Fruit fly (Drosophila melanogaster) whole organism, embryonic: ENCODE measurements around the gene CG34008.

Experiments
- Atf3 ChIP-seq: fragments of 200-800 bp; sonication (Bioruptor generic); optimal IDR thresholded peaks from 3 replicates; lab custom pipeline; 2016; ENCODE audit warnings: missing biosample characterization, missing genetic modification characterization
- Bgb ChIP-seq: fragments of 200-800 bp; sonication (Bioruptor generic); IDR thresholded peaks from 2 replicates; pipeline ENCODE4 v1.3.6; 2022; ENCODE audit warnings: missing biosample characterization, missing genetic modification characterization; ENCODE audit not compliant: partially characterized antibody
- CG10366 ChIP-seq: fragments of 200-800 bp; sonication (Bioruptor generic); IDR thresholded peaks from 2 replicates; pipeline ENCODE4 v1.3.6; 2022; ENCODE audit warnings: missing biosample characterization, missing genetic modification characterization
- CG10543 ChIP-seq: fragments of 200-800 bp; sonication (Bioruptor generic); optimal IDR thresholded peaks from 3 replicates; lab custom pipeline; 2017; ENCODE audit warnings: missing biosample characterization, mild to moderate bottlenecking, missing genetic modification characterization, moderate library complexity
- CG11093 ChIP-seq: fragments of 200-800 bp; sonication (Bioruptor generic); IDR thresholded peaks from 3 replicates; pipeline ENCODE4 v1.3.6; 2022; ENCODE audit warnings: missing biosample characterization, missing genetic modification characterization
- CG11504 ChIP-seq: fragments of 200-800 bp; sonication (Bioruptor generic); optimal IDR thresholded peaks from 3 replicates; lab custom pipeline; 2019; ENCODE audit warnings: missing biosample characterization, mild to moderate bottlenecking, missing genetic modification characterization, moderate library complexity
- CG12769 ChIP-seq: fragments of 200-800 bp; sonication (Bioruptor generic); optimal IDR thresholded peaks from 2 replicates; lab custom pipeline; 2019; ENCODE audit warnings: missing biosample characterization, mild to moderate bottlenecking, missing genetic modification characterization, moderate library complexity
- CG14710 ChIP-seq: fragments of 200-800 bp; sonication (Bioruptor generic); optimal IDR thresholded peaks from 3 replicates; lab custom pipeline; 2019; ENCODE audit warnings: missing biosample characterization, mild to moderate bottlenecking, missing genetic modification characterization, moderate library complexity
- CG14965 ChIP-seq: fragments of 200-800 bp; sonication (Bioruptor generic); optimal IDR thresholded peaks from 2 replicates; lab custom pipeline; 2016; ENCODE audit warnings: missing biosample characterization, missing genetic modification characterization, borderline replicate concordance
- CG1603 ChIP-seq: fragments of 200-800 bp; sonication (Bioruptor generic); optimal IDR thresholded peaks from 2 replicates; lab custom pipeline; 2019; ENCODE audit warnings: missing biosample characterization, mild to moderate bottlenecking, missing genetic modification characterization, moderate library complexity
- CG17186 ChIP-seq: fragments of 200-800 bp; sonication (Bioruptor generic); optimal IDR thresholded peaks from 3 replicates; lab custom pipeline; 2017; ENCODE audit warnings: missing biosample characterization, missing genetic modification reagents, missing genetic modification characterization
- CG17568 ChIP-seq: fragments of 200-800 bp; sonication (Bioruptor generic); optimal IDR thresholded peaks from 2 replicates; lab custom pipeline; 2018; ENCODE audit warnings: missing biosample characterization, mild to moderate bottlenecking, missing genetic modification characterization, moderate library complexity
- CG18262 ChIP-seq: fragments of 200-800 bp; optimal IDR thresholded peaks from 3 replicates; lab custom pipeline; 2019; ENCODE audit warnings: missing biosample characterization, mild to moderate bottlenecking, missing genetic modification characterization, moderate library complexity
- CG2202 ChIP-seq: fragments of 200-800 bp; sonication (Bioruptor generic); optimal IDR thresholded peaks from 2 replicates; lab custom pipeline; 2018; ENCODE audit warnings: missing biosample characterization, mild to moderate bottlenecking, missing genetic modification characterization
- CG30431 ChIP-seq: fragments of 200-800 bp; sonication (Bioruptor generic); optimal IDR thresholded peaks from 2 replicates; lab custom pipeline; 2017; ENCODE audit warnings: missing biosample characterization, missing genetic modification characterization
- CG34224 ChIP-seq: fragments of 200-800 bp; sonication (Bioruptor generic); IDR thresholded peaks from 3 replicates; pipeline ENCODE4 v1.3.6; 2022; ENCODE audit warnings: missing biosample characterization, missing genetic modification characterization; ENCODE audit not compliant: partially characterized antibody
- CG4707 ChIP-seq: fragments of 200-800 bp; sonication (Bioruptor generic); optimal IDR thresholded peaks from 2 replicates; lab custom pipeline; 2018; ENCODE audit warnings: missing biosample characterization, mild to moderate bottlenecking, missing genetic modification characterization, moderate library complexity
- CG9797 ChIP-seq: fragments of 200-800 bp; sonication (Bioruptor generic); optimal IDR thresholded peaks from 3 replicates; lab custom pipeline; 2018; ENCODE audit warnings: missing biosample characterization, mild to moderate bottlenecking, missing genetic modification characterization
- CoRest ChIP-seq: fragments of 200-800 bp; sonication (Bioruptor generic); optimal IDR thresholded peaks from 3 replicates; lab custom pipeline; 2018; ENCODE audit warnings: missing biosample characterization, mild to moderate bottlenecking, missing genetic modification characterization, moderate library complexity
- D19A ChIP-seq: fragments of 200-800 bp; optimal IDR thresholded peaks from 3 replicates; lab custom pipeline; 2019; ENCODE audit warnings: missing biosample characterization, mild to moderate bottlenecking, missing genetic modification characterization, moderate library complexity
- Deaf1 ChIP-seq: fragments of 200-800 bp; optimal IDR thresholded peaks from 3 replicates; lab custom pipeline; 2019; ENCODE audit warnings: missing biosample characterization, mild to moderate bottlenecking, missing genetic modification characterization, moderate library complexity
- Drgx ChIP-seq: fragments of 200-800 bp; sonication (Bioruptor generic); IDR thresholded peaks from 2 replicates; pipeline ENCODE4 v1.3.6; 2022; ENCODE audit warnings: missing biosample characterization, missing genetic modification characterization
- HmgD ChIP-seq: fragments of 200-800 bp; sonication (Bioruptor generic); optimal IDR thresholded peaks from 3 replicates; lab custom pipeline; 2016; ENCODE audit warnings: missing biosample characterization, missing genetic modification characterization
- Nf-YA ChIP-seq: fragments of 200-800 bp; sonication (Bioruptor generic); IDR thresholded peaks from 2 replicates; pipeline ENCODE4 v1.3.6; 2022; ENCODE audit warnings: missing biosample characterization, missing genetic modification characterization
- Ravus ChIP-seq: fragments of 200-800 bp; sonication (Bioruptor generic); IDR thresholded peaks from 2 replicates; pipeline ENCODE4 v1.3.6; 2022; ENCODE audit warnings: missing biosample characterization, missing genetic modification characterization
- Vsx1 ChIP-seq: fragments of 200-800 bp; sonication (Bioruptor generic); optimal IDR thresholded peaks from 2 replicates; lab custom pipeline; 2017; ENCODE audit warnings: missing biosample characterization, mild to moderate bottlenecking, missing genetic modification characterization, missing genetic modification reagents
- ac ChIP-seq: fragments of 200-800 bp; sonication (Bioruptor generic); optimal IDR thresholded peaks from 3 replicates; lab custom pipeline; 2017; ENCODE audit warnings: missing biosample characterization, mild to moderate bottlenecking, missing genetic modification characterization
- cad ChIP-seq: fragments of >200 bp; optimal IDR thresholded peaks from 2 replicates; lab custom pipeline; 2017; ENCODE audit warnings: missing biosample characterization, missing genetic modification characterization
- cg ChIP-seq: fragments of 200-800 bp; sonication (Bioruptor generic); optimal IDR thresholded peaks from 3 replicates; lab custom pipeline; 2019; ENCODE audit warnings: missing biosample characterization, mild to moderate bottlenecking, missing genetic modification characterization, moderate library complexity
- corto ChIP-seq: fragments of 200-800 bp; sonication (Bioruptor generic); optimal IDR thresholded peaks from 2 replicates; lab custom pipeline; 2016; ENCODE audit warnings: missing biosample characterization, mild to moderate bottlenecking, missing genetic modification characterization, moderate library complexity
- fd64A ChIP-seq: fragments of 200-800 bp; sonication (Bioruptor generic); optimal IDR thresholded peaks from 3 replicates; lab custom pipeline; 2018; ENCODE audit warnings: missing biosample characterization, mild to moderate bottlenecking, missing genetic modification characterization
- grau ChIP-seq: fragments of 200-800 bp; optimal IDR thresholded peaks from 3 replicates; lab custom pipeline; 2019; ENCODE audit warnings: missing biosample characterization, mild to moderate bottlenecking, missing genetic modification characterization, moderate library complexity
- hbn ChIP-seq: fragments of 200-800 bp; sonication (Bioruptor generic); IDR thresholded peaks from 2 replicates; pipeline ENCODE4 v1.3.6; 2022; ENCODE audit warnings: missing biosample characterization, missing genetic modification characterization; ENCODE audit not compliant: partially characterized antibody
- lola ChIP-seq, 3 experiments: fragments of >200 bp in 2 of 3; fragments of 200-800 bp in 1 of 3; sonication (Bioruptor generic) in 1 of 3; optimal IDR thresholded peaks; 2 replicates each; lab custom pipeline; 2017 to 2019; ENCODE audit warnings: missing biosample characterization in 3 of 3, missing genetic modification characterization in 3 of 3, mild to moderate bottlenecking in 1 of 3, moderate library complexity in 1 of 3
- otp ChIP-seq: fragments of 200-800 bp; sonication (Bioruptor generic); IDR thresholded peaks from 3 replicates; pipeline ENCODE4, ENCODE4 v1.3.6; 2022; ENCODE audit warnings: missing biosample characterization, missing genetic modification characterization
- pzg ChIP-seq: fragments of 200-800 bp; sonication (Bioruptor generic); optimal IDR thresholded peaks from 3 replicates; lab custom pipeline; 2018; ENCODE audit warnings: missing biosample characterization, mild to moderate bottlenecking, missing genetic modification characterization, moderate library complexity
- row ChIP-seq: fragments of 200-800 bp; sonication (Bioruptor generic); IDR thresholded peaks from 3 replicates; pipeline ENCODE4 v1.3.6; 2022; ENCODE audit warnings: missing biosample characterization, missing genetic modification characterization
- seq ChIP-seq: fragments of 200-800 bp; sonication (Bioruptor generic); IDR thresholded peaks from 2 replicates; pipeline ENCODE4 v1.3.6; 2022; ENCODE audit warnings: missing biosample characterization, missing genetic modification characterization
- sna ChIP-seq: fragments of 200-800 bp; sonication (Bioruptor generic); IDR thresholded peaks from 2 replicates; pipeline ENCODE4 v1.3.6; 2022; ENCODE audit warnings: missing biosample characterization, missing genetic modification characterization; ENCODE audit not compliant: partially characterized antibody
- sob ChIP-seq: fragments of 200-800 bp; sonication (Bioruptor generic); IDR thresholded peaks from 2 replicates; pipeline ENCODE4 v1.3.6; 2022; ENCODE audit warnings: missing biosample characterization, missing genetic modification characterization
- sr ChIP-seq: fragments of 200-800 bp; sonication (Bioruptor generic); IDR thresholded peaks from 3 replicates; pipeline ENCODE4 v1.3.6; 2022; ENCODE audit warnings: missing biosample characterization, missing genetic modification characterization
- stwl ChIP-seq: fragments of 200-800 bp; sonication (Bioruptor generic); optimal IDR thresholded peaks from 3 replicates; lab custom pipeline; 2018; ENCODE audit warnings: missing biosample characterization, mild to moderate bottlenecking, missing genetic modification characterization, moderate library complexity
- trem ChIP-seq: fragments of 200-800 bp; optimal IDR thresholded peaks from 3 replicates; lab custom pipeline; 2019; ENCODE audit warnings: missing biosample characterization, mild to moderate bottlenecking, missing genetic modification characterization, moderate library complexity
- unc-4 ChIP-seq: fragments of 200-800 bp; sonication (Bioruptor generic); IDR thresholded peaks from 2 replicates; pipeline ENCODE4 v1.3.6; 2022; ENCODE audit warnings: missing biosample characterization, missing genetic modification characterization; ENCODE audit not compliant: partially characterized antibody
- wor ChIP-seq: fragments of 200-800 bp; sonication (Bioruptor generic); IDR thresholded peaks from 2 replicates; pipeline ENCODE4 v1.3.6; 2022; ENCODE audit warnings: missing biosample characterization, missing genetic modification characterization

CG34008 gene

DNA sequence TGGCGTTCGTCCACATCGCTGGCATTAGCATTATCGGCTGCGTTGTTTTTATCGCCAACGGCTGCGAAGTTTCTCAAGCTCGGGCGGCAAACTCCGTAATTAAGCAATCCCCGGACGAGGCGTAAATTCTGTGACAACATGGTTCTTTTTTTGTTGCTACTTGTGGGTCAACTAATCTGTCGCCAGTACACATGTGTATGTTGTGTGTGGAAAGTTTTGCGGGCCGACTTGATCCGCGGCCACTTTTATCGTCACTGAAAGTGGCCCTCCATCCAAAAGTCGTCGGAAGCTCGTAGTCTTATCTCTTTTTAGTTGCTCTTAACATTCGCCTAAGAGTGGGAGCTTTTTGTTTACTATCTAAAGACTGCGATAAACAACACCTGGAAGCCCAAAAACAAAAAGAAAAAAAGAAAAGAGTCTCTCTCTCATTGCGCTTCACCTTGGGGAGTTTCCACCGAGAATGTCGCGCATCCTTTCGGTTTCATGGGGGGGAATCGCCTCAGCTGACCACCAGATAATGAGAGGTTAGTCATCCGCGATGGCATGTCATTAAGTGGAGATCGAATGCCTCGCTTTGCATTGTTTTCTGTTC is 17.4 kb downstream of the CG34008 start, which contains the start of gene CG10877 (continued):
- TF ChIP-seq CG34224 (GFP tag; lab: Robert Waterston, UW) (peak; percentile 28; the same call in 1 of the 3 replicates), Deaf1 (tag; lab: Kevin White, UChicago) (peak; percentile 36), CG10366 (GFP tag; lab: Robert Waterston, UW) (no peak)

- peak; percentile 29 for TF ChIP-seq CG9797 (GFP tag; lab: Kevin White, UChicago)
- TF ChIP-seq otp (GFP tag; lab: Robert Waterston, UW): peak; percentile 56; the same call in 1 of the 3 replicates
- peak; percentile 21 for TF ChIP-seq grau (tag; lab: Kevin White, UChicago)
- no peak for TF ChIP-seq CG17186 (GFP tag; lab: Kevin White, UChicago)
- no peak for TF ChIP-seq CG17568
- peak in 1 of 3 experiments; percentile 23 for TF ChIP-seq lola (GFP tag; optimal IDR thresholded peaks at IDR 0.05; lab: Kevin White, UChicago)
- TF ChIP-seq CoRest (tag; lab: Kevin White, UChicago): peak; percentile 13
- peak; percentile 77 for TF ChIP-seq stwl
- TF ChIP-seq CG4707 (GFP tag; lab: Kevin White, UChicago): peak; percentile 97
- TF ChIP-seq ac (GFP tag; lab: Kevin White, UChicago): peak; percentile 13
- TF ChIP-seq hbn: no peak
- TF ChIP-seq cg (GFP tag; lab: Kevin White, UChicago): peak; percentile 12
- TF ChIP-seq pzg (GFP tag; lab: Kevin White, UChicago): peak; percentile 21
- TF ChIP-seq D19A (tag; lab: Kevin White, UChicago): peak; percentile 39
- TF ChIP-seq Vsx1 (GFP tag; lab: Kevin White, UChicago): no peak
- TF ChIP-seq HmgD: no peak
- peak; percentile 12 for TF ChIP-seq CG12769 (tag; lab: Kevin White, UChicago)
- no peak for TF ChIP-seq CG14965 (GFP tag; lab: Kevin White, UChicago)
- peak; percentile 11 for TF ChIP-seq CG1603
- TF ChIP-seq Bgb: peak; percentile 54
- TF ChIP-seq CG11504 (tag; lab: Kevin White, UChicago): peak; percentile 33
- peak; percentile 23 for TF ChIP-seq cad (GFP tag; lab: Kevin White, UChicago)
- peak; percentile 1 for TF ChIP-seq CG14710 (tag; lab: Kevin White, UChicago)
- no peak for TF ChIP-seq trem
- TF ChIP-seq CG11093 (GFP tag; lab: Robert Waterston, UW): no peak
- 0 out of 2 replicates have a peak, but pooled peaks have one; percentile 10 for TF ChIP-seq wor (GFP tag; lab: Robert Waterston, UW)
- TF ChIP-seq CG30431: no peak
- TF ChIP-seq fd64A: peak; percentile 30
- peak; percentile 12 for TF ChIP-seq CG10543
- TF ChIP-seq Atf3 (GFP tag; lab: Kevin White, UChicago): no peak
- no peak for TF ChIP-seq CG18262 (tag; lab: Kevin White, UChicago)
- 0 out of 2 replicates have a peak, but pooled peaks have one; percentile 31 for TF ChIP-seq unc-4 (GFP tag; lab: Robert Waterston, UW)
- peak; percentile 77 for TF ChIP-seq row
- TF ChIP-seq Drgx: no peak
- TF ChIP-seq seq (GFP tag; lab: Robert Waterston, UW): peak; percentile 21; the same call in 1 of the 2 replicates
- TF ChIP-seq sr (GFP tag; lab: Robert Waterston, UW): 0 out of 3 replicates have a peak, but pooled peaks have one; percentile 7
- no peak for TF ChIP-seq CG2202
- TF ChIP-seq sob (GFP tag; lab: Robert Waterston, UW): no peak
- no peak for TF ChIP-seq Nf-YA (GFP tag; lab: Robert Waterston, UW)
- TF ChIP-seq sna: peak; percentile 51; the same call in 1 of the 2 replicates
- no peak for TF ChIP-seq Ravus (GFP tag; lab: Robert Waterston, UW)
- TF ChIP-seq CG34224 (GFP tag; lab: Robert Waterston, UW): 0 out of 3 replicates have a peak, but pooled peaks have one; percentile 20
- no peak for TF ChIP-seq corto (GFP tag; lab: Kevin White, UChicago)
These were observed 20.6 kb downstream of the CG34008 start, which contains the start of gene CG5191 for dm6 chr3R:20560668-20561226. CG5191 (plus strand) TSS chr3R:20560865.
